Fruit fly (Drosophila melanogaster) whole organism, embryonic: ENCODE measurements around the gene cav.

ENCODE experiments used
- Atf6 ChIP-seq: fragments of 200-800 bp; sonication (Bioruptor generic); IDR thresholded peaks from 2 replicates; pipeline ENCODE4 v1.3.6; 2022; ENCODE audit warnings: missing biosample characterization, missing genetic modification characterization
- Bgb ChIP-seq: fragments of 200-800 bp; sonication (Bioruptor generic); IDR thresholded peaks from 2 replicates; pipeline ENCODE4 v1.3.6; 2022; ENCODE audit warnings: missing biosample characterization, missing genetic modification characterization; ENCODE audit not compliant: partially characterized antibody
- CG11085 ChIP-seq: fragments of 200-800 bp; sonication (Bioruptor generic); IDR thresholded peaks from 2 replicates; pipeline ENCODE4 v1.3.6; 2022; ENCODE audit warnings: missing biosample characterization, missing genetic modification characterization
- CG11504 ChIP-seq: fragments of 200-800 bp; sonication (Bioruptor generic); optimal IDR thresholded peaks from 3 replicates; lab custom pipeline; 2019; ENCODE audit warnings: missing biosample characterization, mild to moderate bottlenecking, missing genetic modification characterization, moderate library complexity
- CG12769 ChIP-seq: fragments of 200-800 bp; sonication (Bioruptor generic); optimal IDR thresholded peaks from 2 replicates; lab custom pipeline; 2019; ENCODE audit warnings: missing biosample characterization, mild to moderate bottlenecking, missing genetic modification characterization, moderate library complexity
- CG13424 ChIP-seq: fragments of 200-800 bp; sonication (Bioruptor generic); optimal IDR thresholded peaks from 2 replicates; lab custom pipeline; 2019; ENCODE audit warnings: missing biosample characterization, mild to moderate bottlenecking, missing genetic modification characterization, moderate library complexity
- CG17328 ChIP-seq: fragments of 200-800 bp; sonication (Bioruptor generic); IDR thresholded peaks from 2 replicates; pipeline ENCODE4 v1.3.6; 2022; ENCODE audit warnings: missing biosample characterization, missing genetic modification characterization
- CG2889 ChIP-seq: fragments of 200-800 bp; sonication (Bioruptor generic); IDR thresholded peaks from 3 replicates; pipeline ENCODE4 v1.3.6; 2022; ENCODE audit warnings: missing biosample characterization, missing genetic modification characterization
- CG31365 ChIP-seq: fragments of 200-800 bp; sonication (Bioruptor generic); optimal IDR thresholded peaks from 2 replicates; lab custom pipeline; 2018; ENCODE audit warnings: missing biosample characterization, mild to moderate bottlenecking, missing genetic modification characterization
- CG3726 ChIP-seq: fragments of 200-800 bp; sonication (Bioruptor generic); IDR thresholded peaks from 3 replicates; pipeline ENCODE4, ENCODE4 v1.3.6; 2022; ENCODE audit warnings: missing biosample characterization, missing genetic modification characterization
- CG4707 ChIP-seq: fragments of 200-800 bp; sonication (Bioruptor generic); optimal IDR thresholded peaks from 2 replicates; lab custom pipeline; 2018; ENCODE audit warnings: missing biosample characterization, mild to moderate bottlenecking, missing genetic modification characterization, moderate library complexity
- CG6683 ChIP-seq: fragments of 200-800 bp; sonication (Bioruptor generic); optimal IDR thresholded peaks from 2 replicates; lab custom pipeline; 2017; ENCODE audit warnings: missing biosample characterization, mild to moderate bottlenecking, missing genetic modification characterization, missing genetic modification reagents
- CG6854 ChIP-seq: fragments of 200-800 bp; sonication (Bioruptor generic); optimal IDR thresholded peaks from 3 replicates; lab custom pipeline; 2017; ENCODE audit warnings: missing biosample characterization, mild to moderate bottlenecking, missing genetic modification characterization
- CG8290 ChIP-seq, 3 experiments: fragments of 200-800 bp; sonication (Bioruptor generic); optimal IDR thresholded peaks; 2 replicates each; lab custom pipeline; 2016 to 2019; ENCODE audit warnings: missing biosample characterization in 3 of 3, missing genetic modification characterization in 3 of 3, mild to moderate bottlenecking in 2 of 3, moderate library complexity in 1 of 3
- CG8944 ChIP-seq: fragments of 200-800 bp; sonication (Bioruptor generic); optimal IDR thresholded peaks from 3 replicates; lab custom pipeline; 2016; ENCODE audit warnings: missing biosample characterization, missing genetic modification characterization
- Chrac-16 ChIP-seq: fragments of 200-800 bp; sonication (Bioruptor generic); optimal IDR thresholded peaks from 3 replicates; lab custom pipeline; 2016; ENCODE audit warnings: missing biosample characterization, missing genetic modification characterization
- Fer1 ChIP-seq: fragments of 200-800 bp; sonication (Bioruptor generic); optimal IDR thresholded peaks from 2 replicates; lab custom pipeline; 2017; ENCODE audit warnings: missing biosample characterization, mild to moderate bottlenecking, missing genetic modification characterization
- Fer3 ChIP-seq: fragments of 200-800 bp; sonication (Bioruptor generic); optimal IDR thresholded peaks from 2 replicates; lab custom pipeline; 2018; ENCODE audit warnings: missing biosample characterization, mild to moderate bottlenecking, missing genetic modification characterization, moderate library complexity
- HmgD ChIP-seq: fragments of 200-800 bp; sonication (Bioruptor generic); optimal IDR thresholded peaks from 3 replicates; lab custom pipeline; 2016; ENCODE audit warnings: missing biosample characterization, missing genetic modification characterization
- Vsx1 ChIP-seq: fragments of 200-800 bp; sonication (Bioruptor generic); optimal IDR thresholded peaks from 2 replicates; lab custom pipeline; 2017; ENCODE audit warnings: missing biosample characterization, mild to moderate bottlenecking, missing genetic modification characterization, missing genetic modification reagents
- ara ChIP-seq: fragments of 200-800 bp; sonication (Bioruptor generic); IDR thresholded peaks from 2 replicates; pipeline ENCODE4 v1.3.6; 2022; ENCODE audit warnings: missing biosample characterization, missing genetic modification characterization
- ato ChIP-seq: fragments of 200-800 bp; sonication (Bioruptor generic); IDR thresholded peaks from 2 replicates; pipeline ENCODE4 v1.3.6; 2022; ENCODE audit warnings: missing biosample characterization, missing genetic modification characterization; ENCODE audit not compliant: partially characterized antibody
- bcd ChIP-seq: fragments of 200-800 bp; sonication (Bioruptor generic); optimal IDR thresholded peaks from 2 replicates; lab custom pipeline; 2017; ENCODE audit warnings: missing biosample characterization, mild to moderate bottlenecking, missing genetic modification characterization
- bigmax ChIP-seq: fragments of 200-800 bp; sonication (Bioruptor generic); optimal IDR thresholded peaks from 2 replicates; lab custom pipeline; 2018; ENCODE audit warnings: missing biosample characterization, mild to moderate bottlenecking, missing genetic modification characterization
- btn ChIP-seq: fragments of 200-800 bp; sonication (Bioruptor generic); optimal IDR thresholded peaks from 2 replicates; lab custom pipeline; 2016; ENCODE audit warnings: missing biosample characterization, missing genetic modification characterization
- cato ChIP-seq: fragments of 200-800 bp; sonication (Bioruptor generic); optimal IDR thresholded peaks from 2 replicates; lab custom pipeline; 2016; ENCODE audit warnings: missing biosample characterization, missing genetic modification characterization, borderline replicate concordance
- caup ChIP-seq: fragments of 200-800 bp; sonication (Bioruptor generic); optimal IDR thresholded peaks from 3 replicates; lab custom pipeline; 2017; ENCODE audit warnings: missing biosample characterization, mild to moderate bottlenecking, missing genetic modification characterization, moderate library complexity; ENCODE audit not compliant: severe bottlenecking
- chm ChIP-seq: fragments of 200-800 bp; sonication (Bioruptor generic); IDR thresholded peaks from 2 replicates; pipeline ENCODE4 v1.3.6; 2022; ENCODE audit warnings: missing biosample characterization, missing genetic modification characterization
- cwo ChIP-seq: fragments of 200-800 bp; sonication (Bioruptor generic); optimal IDR thresholded peaks from 3 replicates; lab custom pipeline; 2017; ENCODE audit warnings: missing biosample characterization, missing genetic modification characterization, mild to moderate bottlenecking, moderate library complexity, missing genetic modification reagents
- disco-r ChIP-seq: fragments of 200-800 bp; sonication (Bioruptor generic); optimal IDR thresholded peaks from 2 replicates; lab custom pipeline; 2016; ENCODE audit warnings: missing biosample characterization, missing genetic modification characterization
- dm ChIP-seq: fragments of 200-800 bp; sonication (Bioruptor generic); optimal IDR thresholded peaks from 3 replicates; lab custom pipeline; 2016; ENCODE audit warnings: missing biosample characterization, missing genetic modification characterization
- dmrt11E ChIP-seq: fragments of 200-800 bp; sonication (Bioruptor generic); optimal IDR thresholded peaks from 3 replicates; lab custom pipeline; 2018; ENCODE audit warnings: missing biosample characterization, mild to moderate bottlenecking, missing genetic modification characterization, moderate library complexity
- fd96Cb ChIP-seq: fragments of 200-800 bp; sonication (Bioruptor generic); optimal IDR thresholded peaks from 2 replicates; lab custom pipeline; 2018; ENCODE audit warnings: missing biosample characterization, mild to moderate bottlenecking, missing genetic modification characterization, moderate library complexity
- fru ChIP-seq: fragments of >200 bp; optimal IDR thresholded peaks from 2 replicates; lab custom pipeline; 2017
- gcm2 ChIP-seq: fragments of 200-800 bp; sonication (Bioruptor generic); optimal IDR thresholded peaks from 2 replicates; lab custom pipeline; 2016; ENCODE audit warnings: missing biosample characterization, missing genetic modification characterization
- gfzf ChIP-seq: fragments of 200-800 bp; sonication (Bioruptor generic); optimal IDR thresholded peaks from 2 replicates; lab custom pipeline; 2016; ENCODE audit warnings: missing biosample characterization, mild to moderate bottlenecking, missing genetic modification characterization, moderate library complexity
- jigr1 ChIP-seq: fragments of 200-800 bp; sonication (Bioruptor generic); IDR thresholded peaks from 3 replicates; pipeline ENCODE4 v1.3.6; 2022; ENCODE audit warnings: missing biosample characterization, missing genetic modification characterization
- nerfin-2 ChIP-seq: fragments of 200-800 bp; sonication (Bioruptor generic); IDR thresholded peaks from 2 replicates; pipeline ENCODE4 v1.3.6; 2022; ENCODE audit warnings: missing biosample characterization, missing genetic modification characterization; ENCODE audit not compliant: partially characterized antibody
- pho ChIP-seq: fragments of 200-800 bp; sonication (Bioruptor generic); optimal IDR thresholded peaks from 2 replicates; lab custom pipeline; 2016; ENCODE audit warnings: missing biosample characterization, missing genetic modification characterization
- phol ChIP-seq: fragments of 200-800 bp; sonication (Bioruptor generic); optimal IDR thresholded peaks from 3 replicates; lab custom pipeline; 2018; ENCODE audit warnings: missing biosample characterization, mild to moderate bottlenecking, missing genetic modification characterization, moderate library complexity
- salm ChIP-seq: fragments of 200-800 bp; sonication (Bioruptor generic); optimal IDR thresholded peaks from 2 replicates; lab custom pipeline; 2018; ENCODE audit warnings: missing biosample characterization, mild to moderate bottlenecking, missing genetic modification characterization
- seq ChIP-seq: fragments of 200-800 bp; sonication (Bioruptor generic); IDR thresholded peaks from 2 replicates; pipeline ENCODE4 v1.3.6; 2022; ENCODE audit warnings: missing biosample characterization, missing genetic modification characterization
- slou ChIP-seq: fragments of 200-800 bp; sonication (Bioruptor generic); optimal IDR thresholded peaks from 3 replicates; lab custom pipeline; 2016; ENCODE audit warnings: missing biosample characterization, missing genetic modification characterization
- slp2 ChIP-seq: fragments of 200-800 bp; sonication (Bioruptor generic); optimal IDR thresholded peaks from 2 replicates; lab custom pipeline; 2016; ENCODE audit warnings: missing biosample characterization, missing genetic modification characterization
- tap ChIP-seq: fragments of 200-800 bp; optimal IDR thresholded peaks from 3 replicates; lab custom pipeline; 2019; ENCODE audit warnings: missing biosample characterization, mild to moderate bottlenecking, missing genetic modification characterization, moderate library complexity
- unc-4 ChIP-seq: fragments of 200-800 bp; sonication (Bioruptor generic); IDR thresholded peaks from 2 replicates; pipeline ENCODE4 v1.3.6; 2022; ENCODE audit warnings: missing biosample characterization, missing genetic modification characterization; ENCODE audit not compliant: partially characterized antibody
- usp ChIP-seq: fragments of >200 bp; optimal IDR thresholded peaks from 2 replicates; lab custom pipeline; 2017; ENCODE audit warnings: missing biosample characterization, missing genetic modification characterization
- vfl ChIP-seq: fragments of 200-800 bp; sonication (Bioruptor generic); optimal IDR thresholded peaks from 2 replicates; lab custom pipeline; 2016; ENCODE audit warnings: missing biosample characterization, missing genetic modification characterization
- vnd ChIP-seq: fragments of 200-800 bp; sonication (Bioruptor generic); IDR thresholded peaks from 3 replicates; pipeline ENCODE4 v1.3.6; 2022; ENCODE audit warnings: missing biosample characterization, missing genetic modification characterization; ENCODE audit not compliant: partially characterized antibody

cav gene

DNA sequence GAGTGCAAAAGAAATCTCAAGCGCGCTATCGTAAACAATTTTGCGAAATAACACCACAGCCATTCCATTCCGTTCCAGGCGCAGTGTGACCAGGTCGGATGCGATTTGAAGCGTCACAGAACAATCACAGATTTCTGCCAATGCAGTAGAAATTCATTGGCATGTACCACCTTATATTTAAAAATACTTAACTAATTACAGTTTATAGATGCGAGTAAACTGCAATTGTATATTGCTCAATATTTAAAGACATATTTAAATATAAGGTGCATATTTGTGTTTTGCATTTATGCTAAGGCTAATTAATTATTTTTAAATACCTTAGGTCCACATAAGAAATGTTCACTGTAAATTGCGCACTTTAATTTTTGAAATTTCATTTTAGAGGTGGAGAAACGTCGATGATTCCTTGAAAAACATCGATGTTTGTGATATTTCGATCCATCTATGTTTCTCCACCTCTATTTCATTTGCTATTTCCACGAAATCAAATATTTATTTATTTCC, 27.5 kb upstream of the cav start, which contains the start of the genes SMC6 and CG6204 (continued):
- TF ChIP-seq bigmax (no peak), disco-r (GFP tag; lab: Kevin White, UChicago) (peak; percentile 53), phol (tag; lab: Kevin White, UChicago) (peak; percentile 95), dmrt11E (peak; percentile 93), fd96Cb (tag; lab: Kevin White, UChicago) (peak; percentile 95), gfzf (peak; percentile 77), CG13424 (peak; percentile 95), CG11085 (GFP tag; lab: Robert Waterston, UW) (peak; percentile 86), seq (peak; percentile 92), Vsx1 (GFP tag; lab: Kevin White, UChicago) (peak; percentile 89), Fer1 (GFP tag; lab: Kevin White, UChicago) (peak; percentile 93), HmgD (GFP tag; lab: Kevin White, UChicago) (peak; percentile 39), CG31365 (peak; percentile 73), CG3726 (GFP tag; lab: Robert Waterston, UW) (peak; percentile 86), fru (lab: Kevin White, UChicago) (no peak), jigr1 (peak; percentile 82; the same call in 2 of the 3 replicates), slou (GFP tag; lab: Kevin White, UChicago) (peak; percentile 86), chm (GFP tag; lab: Robert Waterston, UW) (peak; percentile 86), slp2 (GFP tag; lab: Kevin White, UChicago) (peak; percentile 76), vnd (GFP tag; lab: Robert Waterston, UW) (no peak), Bgb (GFP tag; lab: Robert Waterston, UW) (0 out of 2 replicates have a peak, but pooled peaks have one; percentile 23), cwo (GFP tag; lab: Kevin White, UChicago) (peak; percentile 90), CG6854 (peak; percentile 82), nerfin-2 (no peak), ato (no peak), CG6683 (GFP tag; lab: Kevin White, UChicago) (peak; percentile 76), Fer3 (peak; percentile 97), CG11504 (tag; lab: Kevin White, UChicago) (peak; percentile 94), gcm2 (GFP tag; lab: Kevin White, UChicago) (peak; percentile 57), CG4707 (GFP tag; lab: Kevin White, UChicago) (peak; percentile 78), CG12769 (tag; lab: Kevin White, UChicago) (peak; percentile 96), CG8290 (GFP tag; optimal IDR thresholded peaks at IDR 0.05; lab: Kevin White, UChicago) (peak; percentile 80), CG8290 (tag; optimal IDR thresholded peaks at IDR 0.05; lab: Kevin White, UChicago) (peak; percentile 16 to 92), tap (tag; lab: Kevin White, UChicago) (peak; percentile 95), CG2889 (GFP tag; lab: Robert Waterston, UW) (peak; percentile 91), bcd (GFP tag; lab: Kevin White, UChicago) (peak; percentile 94), usp (GFP tag; lab: Kevin White, UChicago) (no peak), cato (peak; percentile 83), ara (GFP tag; lab: Robert Waterston, UW) (peak; percentile 93), caup (peak; percentile 89), CG8944 (GFP tag; lab: Kevin White, UChicago) (peak; percentile 70), Atf6 (GFP tag; lab: Robert Waterston, UW) (peak; percentile 94), vfl (GFP tag; lab: Kevin White, UChicago) (peak; percentile 80), unc-4 (GFP tag; lab: Robert Waterston, UW) (peak; percentile 52), dm (GFP tag; lab: Kevin White, UChicago) (peak; percentile 61), CG17328 (GFP tag; lab: Robert Waterston, UW) (peak; percentile 92), btn (GFP tag; lab: Kevin White, UChicago) (peak; percentile 34), Chrac-16 (GFP tag; lab: Kevin White, UChicago) (peak; percentile 94), salm (peak; percentile 92), pho (peak; percentile 89)
